Fruit fly (Drosophila melanogaster): ENCODE data around the gene CG9813.

CG9813 gene

DNA sequence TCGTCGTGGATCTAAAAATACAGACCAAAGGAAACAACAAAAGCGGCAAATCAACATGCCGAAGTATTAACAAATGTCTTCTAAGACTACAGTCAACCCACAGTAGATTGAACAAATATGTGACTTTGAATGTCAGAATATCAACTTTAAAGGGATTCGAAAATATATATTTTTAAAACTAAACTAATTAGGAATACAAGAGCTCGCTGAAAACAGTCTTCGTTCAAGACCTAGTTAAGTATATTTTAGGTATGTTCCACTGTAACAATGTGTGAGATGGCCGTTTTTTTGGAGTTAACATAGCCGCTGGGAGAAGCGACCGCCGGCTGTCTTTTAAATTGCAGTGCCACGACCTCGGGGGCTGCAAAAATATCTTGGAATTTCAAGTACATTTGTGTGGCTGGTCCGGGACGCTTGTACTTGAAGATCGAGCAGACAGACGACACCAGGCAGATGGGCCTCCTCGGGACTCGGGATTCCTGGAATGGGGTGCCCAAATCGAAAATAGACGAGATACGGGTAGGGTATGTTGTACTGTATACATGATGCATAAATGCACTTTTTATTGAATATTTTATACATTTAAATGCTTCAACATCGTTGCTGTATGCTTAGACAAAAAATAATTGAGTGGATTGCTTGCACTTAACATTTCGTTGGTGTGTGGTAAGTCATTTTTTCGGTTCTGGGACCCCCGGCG lies 48.9 kb upstream of the CG9813 start (continued):
- TF ChIP-seq CG12219 (GFP tag; optimal IDR thresholded peaks at IDR 0.05) (peak; percentile 65), tx (GFP tag; optimal IDR thresholded peaks at IDR 0.05) (peak; percentile 46), CG6765 (GFP tag; optimal IDR thresholded peaks at IDR 0.05) (no peak), CG12744 (GFP tag; optimal IDR thresholded peaks at IDR 0.05) (peak; percentile 26), grau (tag; optimal IDR thresholded peaks at IDR 0.05) (peak; percentile 98), CG1602 (GFP tag; optimal IDR thresholded peaks at IDR 0.05) (peak; percentile 57), Dip3 (GFP tag; optimal IDR thresholded peaks at IDR 0.05) (peak; percentile 30), inv (GFP tag; IDR thresholded peaks at IDR 0.05; ENCODE audit: partially characterized antibody) (no peak), HmgD (GFP tag; optimal IDR thresholded peaks at IDR 0.05) (no peak), Lpt (GFP tag; optimal IDR thresholded peaks at IDR 0.05) (no peak), crp (GFP tag; optimal IDR thresholded peaks at IDR 0.05) (no peak), da (GFP tag; optimal IDR thresholded peaks at IDR 0.05) (no peak), tin (GFP tag; optimal IDR thresholded peaks at IDR 0.05) (peak; percentile 77), Sox100B (GFP tag; optimal IDR thresholded peaks at IDR 0.05) (peak; percentile 46), CG14710 (tag; optimal IDR thresholded peaks at IDR 0.05) (peak; percentile 69), CG32532 (GFP tag; IDR thresholded peaks at IDR 0.05) (peak; percentile 54), ewg (GFP tag; optimal IDR thresholded peaks at IDR 0.05) (peak; percentile 53), CG10959 (GFP tag; IDR thresholded peaks at IDR 0.05) (peak; percentile 69; the same call in 1 of the 2 replicates), Elba2 (GFP tag; optimal IDR thresholded peaks at IDR 0.05) (peak; percentile 7), sc (optimal IDR thresholded peaks at IDR 0.05) (no peak), sc (GFP tag; optimal IDR thresholded peaks at IDR 0.05) (no peak), hth (optimal IDR thresholded peaks at IDR 0.05) (no peak), tll (GFP tag; optimal IDR thresholded peaks at IDR 0.05) (no peak), pros (GFP tag; optimal IDR thresholded peaks at IDR 0.05) (peak; percentile 73), wor (GFP tag; IDR thresholded peaks at IDR 0.05) (0 out of 2 replicates have a peak, but pooled peaks have one; percentile 28), Myb (GFP tag; optimal IDR thresholded peaks at IDR 0.05) (peak; percentile 19), Nf-YB (GFP tag; optimal IDR thresholded peaks at IDR 0.05) (peak; percentile 29), knrl (GFP tag; IDR thresholded peaks at IDR 0.05; ENCODE audit: partially characterized antibody) (no peak), CG17802 (tag; optimal IDR thresholded peaks at IDR 0.05) (peak; percentile 18), CG6689 (GFP tag; IDR thresholded peaks at IDR 0.05) (peak; percentile 71), CG17612 (GFP tag; IDR thresholded peaks at IDR 0.05) (0 out of 2 replicates have a peak, but pooled peaks have one; percentile 16), chm (GFP tag; IDR thresholded peaks at IDR 0.05) (no peak), lmd (GFP tag; IDR thresholded peaks at IDR 0.05) (peak; percentile 51), CG10565 (GFP tag; optimal IDR thresholded peaks at IDR 0.05) (no peak), CG18011 (GFP tag; optimal IDR thresholded peaks at IDR 0.05) (peak; percentile 11), CG9609 (GFP tag; optimal IDR thresholded peaks at IDR 0.05) (peak; percentile 49), zen (tag; optimal IDR thresholded peaks at IDR 0.05) (peak; percentile 65), ap (GFP tag; IDR thresholded peaks at IDR 0.05) (peak; percentile 62), CG7372 (GFP tag; IDR thresholded peaks at IDR 0.05) (peak; percentile 47; the same call in 1 of the 2 replicates), CG10366 (GFP tag; IDR thresholded peaks at IDR 0.05) (peak; percentile 62), CG17385 (GFP tag; optimal IDR thresholded peaks at IDR 0.05) (peak; percentile 58), nom (GFP tag; optimal IDR thresholded peaks at IDR 0.05) (peak; percentile 34), Sry-δ (GFP tag; optimal IDR thresholded peaks at IDR 0.05) (peak; percentile 19), seq (GFP tag; IDR thresholded peaks at IDR 0.05) (peak; percentile 32; the same call in 1 of the 2 replicates), D19B (GFP tag; optimal IDR thresholded peaks at IDR 0.05) (no peak), CG12769 (tag; optimal IDR thresholded peaks at IDR 0.05) (peak; percentile 55), run (tag; optimal IDR thresholded peaks at IDR 0.05) (peak; percentile 37), Neu2 (GFP tag; optimal IDR thresholded peaks at IDR 0.05; ENCODE audit: borderline replicate concordance) (no peak), Poxn (GFP tag; IDR thresholded peaks at IDR 0.05) (no peak), Deaf1 (tag; optimal IDR thresholded peaks at IDR 0.05) (peak; percentile 34)
